Worm (Caenorhabditis elegans): ENCODE results near the gene C44C11.6.

DNA sequence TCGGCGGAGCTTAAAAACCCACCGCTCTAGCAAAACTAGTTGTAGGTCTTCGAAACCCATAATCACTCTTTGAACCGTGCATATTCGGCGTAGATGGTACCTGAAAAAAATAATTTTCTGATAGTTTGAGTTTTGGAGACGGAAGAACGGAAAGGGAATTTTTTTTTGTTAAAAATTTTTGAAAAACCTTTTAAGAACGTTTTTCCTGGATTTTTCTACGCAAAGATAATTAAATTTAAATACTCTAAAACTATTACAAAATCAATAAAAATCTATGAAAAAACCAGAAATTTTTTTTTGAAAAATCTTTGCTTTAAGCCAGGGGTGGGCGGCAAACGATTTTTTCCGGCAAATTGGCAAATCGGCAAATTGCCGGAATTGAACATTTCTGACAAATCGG lies 34.8 kb downstream of the C44C11.6 start, which contains the start of gene marc-5:
- no peak for TF ChIP-seq klf-2 (GFP tag; conservative IDR thresholded peaks at IDR 0.05)
- no peak for TF ChIP-seq ztf-23 (GFP tag; IDR thresholded peaks at IDR 0.05)
- TF ChIP-seq med-1 (GFP tag; optimal IDR thresholded peaks at IDR 0.05; ENCODE audit: insufficient read depth) = no peak
- no peak for TF ChIP-seq ztf-29 (GFP tag; IDR thresholded peaks at IDR 0.05)
- TF ChIP-seq flt-1 (GFP tag; IDR thresholded peaks at IDR 0.05) = no peak
- no peak for TF ChIP-seq ref-1 (GFP tag; conservative IDR thresholded peaks at IDR 0.05)
- no peak for TF ChIP-seq cog-1 (tag; optimal IDR thresholded peaks at IDR 0.05)
- TF ChIP-seq tab-1 (GFP tag; IDR thresholded peaks at IDR 0.05) = no peak
